Worm (Caenorhabditis elegans) whole organism, young adult: ENCODE results near the gene cdc-48.1.

ENCODE experiments used
- B0035.1 ChIP-seq: sonication (generic microtip); optimal IDR thresholded peaks from 2 replicates; lab custom pipeline; 2016; ENCODE audit warnings: missing genetic modification characterization, mild to moderate bottlenecking, missing compliant biosample characterization, missing genotype, missing genetic modification reagents
- C06A6.2 ChIP-seq: fragments of 200-800 bp; sonication (Bioruptor generic); conservative IDR thresholded peaks from 2 replicates; pipeline ENCODE4 v1.3.6; 2022; ENCODE audit warnings: missing genetic modification characterization, missing compliant biosample characterization
- C17E4.6 ChIP-seq: fragments of 200-800 bp; sonication (Bioruptor generic); IDR thresholded peaks from 2 replicates; pipeline ENCODE4 v1.3.6; 2022; ENCODE audit warnings: missing genetic modification reagents, missing genetic modification characterization, missing compliant biosample characterization
- F37B4.10 ChIP-seq: fragments of 200-800 bp; sonication (Bioruptor generic); IDR thresholded peaks from 2 replicates; pipeline ENCODE4 v1.3.6; 2022; ENCODE audit warnings: missing genetic modification characterization, missing compliant biosample characterization
- F39B2.1 ChIP-seq: fragments of 200-800 bp; sonication (Bioruptor generic); IDR thresholded peaks from 2 replicates; pipeline ENCODE4 v1.3.6; 2022; ENCODE audit warnings: missing genetic modification reagents, missing genetic modification characterization, missing compliant biosample characterization
- F49E8.2 ChIP-seq: sonication (generic microtip); optimal IDR thresholded peaks from 3 replicates; lab custom pipeline; 2017; ENCODE audit warnings: missing genetic modification characterization, mild to moderate bottlenecking, missing compliant biosample characterization, antibody characterized with exemption, moderate library complexity; ENCODE audit not compliant: insufficient read depth
- F57C9.4 ChIP-seq: sonication (generic microtip); optimal IDR thresholded peaks from 2 replicates; lab custom pipeline; 2017; ENCODE audit warnings: mild to moderate bottlenecking, missing genetic modification characterization, missing compliant biosample characterization
- K11D2.4 ChIP-seq: fragments of 200-800 bp; sonication (Bioruptor generic); IDR thresholded peaks from 2 replicates; pipeline ENCODE4 v1.3.6; 2022; ENCODE audit warnings: missing genetic modification reagents, missing genetic modification characterization, missing compliant biosample characterization
- T07F8.4 ChIP-seq: sonication (generic microtip); optimal IDR thresholded peaks from 2 replicates; lab custom pipeline; 2016; ENCODE audit warnings: mild to moderate bottlenecking, missing genetic modification characterization, moderate library complexity, missing compliant biosample characterization
- Y53G8AR.9 ChIP-seq: fragments of 200-800 bp; sonication (Bioruptor generic); conservative IDR thresholded peaks from 2 replicates; pipeline ENCODE4 v1.3.6; 2022; ENCODE audit warnings: missing genetic modification reagents, missing genetic modification characterization, missing compliant biosample characterization
- Y95B8A.8 ChIP-seq: fragments of 200-800 bp; sonication (Bioruptor generic); IDR thresholded peaks from 2 replicates; pipeline ENCODE4 v1.3.6; 2022; ENCODE audit warnings: missing genetic modification reagents, missing genetic modification characterization, missing compliant biosample characterization
- akir-1 ChIP-seq: fragments of 200-800 bp; sonication (Bioruptor generic); optimal IDR thresholded peaks from 2 replicates; lab custom pipeline; 2018; ENCODE audit warnings: mild to moderate bottlenecking, missing genetic modification characterization, moderate library complexity, missing compliant biosample characterization
- aptf-3 ChIP-seq: fragments of 200-800 bp; sonication (Bioruptor generic); IDR thresholded peaks from 2 replicates; pipeline ENCODE4 v1.3.6; 2022; ENCODE audit warnings: missing genetic modification characterization, missing compliant biosample characterization
- atf-7 ChIP-seq: sonication (generic microtip); optimal IDR thresholded peaks from 2 replicates; lab custom pipeline; 2017; ENCODE audit warnings: mild to moderate bottlenecking, missing genetic modification characterization, missing compliant biosample characterization
- bed-1 ChIP-seq: fragments of 200-800 bp; sonication (Bioruptor generic); IDR thresholded peaks from 2 replicates; pipeline ENCODE4 v1.3.6; 2022; ENCODE audit warnings: missing genetic modification reagents, missing genetic modification characterization, missing compliant biosample characterization
- cebp-2 ChIP-seq: fragments of 200-800 bp; sonication (Bioruptor generic); IDR thresholded peaks from 2 replicates; pipeline ENCODE4 v1.3.6; 2022; ENCODE audit warnings: missing genetic modification characterization, missing compliant biosample characterization
- ceh-100 ChIP-seq: fragments of 200-800 bp; sonication (Bioruptor generic); IDR thresholded peaks from 2 replicates; pipeline ENCODE4 v1.3.6; 2022; ENCODE audit warnings: missing genetic modification reagents, missing genetic modification characterization, missing compliant biosample characterization
- ceh-91 ChIP-seq: fragments of 200-800 bp; sonication (Bioruptor generic); IDR thresholded peaks from 2 replicates; pipeline ENCODE4 v1.3.6; 2022; ENCODE audit warnings: missing genetic modification reagents, missing genetic modification characterization, missing compliant biosample characterization
- chd-7 ChIP-seq: sonication (generic microtip); optimal IDR thresholded peaks from 2 replicates; lab custom pipeline; 2016; ENCODE audit warnings: mild to moderate bottlenecking, missing genetic modification characterization, moderate library complexity, missing compliant biosample characterization
- dox-1 ChIP-seq: fragments of 200-800 bp; sonication (Bioruptor generic); IDR thresholded peaks from 2 replicates; pipeline ENCODE4 v1.3.6; 2022; ENCODE audit warnings: missing genetic modification reagents, missing genetic modification characterization, missing compliant biosample characterization
- dpff-1 ChIP-seq: sonication (generic microtip); optimal IDR thresholded peaks from 2 replicates; lab custom pipeline; 2017; ENCODE audit warnings: mild to moderate bottlenecking, missing genetic modification characterization, missing compliant biosample characterization
- egl-18 ChIP-seq: fragments of 200-800 bp; sonication (Bioruptor generic); IDR thresholded peaks from 2 replicates; pipeline ENCODE4 v1.3.6; 2022; ENCODE audit warnings: missing genetic modification reagents, missing genetic modification characterization, missing compliant biosample characterization
- egl-44 ChIP-seq: fragments of 200-800 bp; sonication (Bioruptor generic); IDR thresholded peaks from 2 replicates; pipeline ENCODE4 v1.3.6; 2022; ENCODE audit warnings: missing genetic modification reagents, missing genetic modification characterization, missing compliant biosample characterization
- ekl-4 ChIP-seq: fragments of 200-800 bp; sonication (Bioruptor generic); IDR thresholded peaks from 2 replicates; pipeline ENCODE4 v1.3.6; 2022; ENCODE audit warnings: missing genetic modification reagents, missing genetic modification characterization, missing compliant biosample characterization
- fkh-3 ChIP-seq: sonication (generic microtip); optimal IDR thresholded peaks from 2 replicates; lab custom pipeline; 2016; ENCODE audit warnings: mild to moderate bottlenecking, missing genetic modification characterization, missing compliant biosample characterization
- hlh-12 ChIP-seq: sonication (generic microtip); optimal IDR thresholded peaks from 2 replicates; lab custom pipeline; 2016; ENCODE audit warnings: missing genetic modification characterization, missing compliant biosample characterization
- hmg-1.2 ChIP-seq: fragments of 200-800 bp; sonication (Bioruptor generic); IDR thresholded peaks from 2 replicates; pipeline ENCODE4 v1.3.6; 2022; ENCODE audit warnings: missing genetic modification reagents, missing genetic modification characterization, missing compliant biosample characterization
- lin-54 ChIP-seq: fragments of 200-800 bp; sonication (Bioruptor generic); optimal IDR thresholded peaks from 2 replicates; lab custom pipeline; 2018; ENCODE audit warnings: mild to moderate bottlenecking, missing genetic modification characterization, missing compliant biosample characterization
- madf-10 ChIP-seq: sonication (generic microtip); optimal IDR thresholded peaks from 2 replicates; lab custom pipeline; 2016; ENCODE audit warnings: mild to moderate bottlenecking, missing genetic modification characterization, missing compliant biosample characterization
- madf-3 ChIP-seq: fragments of 200-800 bp; sonication (Bioruptor generic); IDR thresholded peaks from 2 replicates; pipeline ENCODE4 v1.3.6; 2022; ENCODE audit warnings: missing genetic modification reagents, missing genetic modification characterization, missing compliant biosample characterization
- madf-8 ChIP-seq: fragments of 200-800 bp; sonication (Bioruptor generic); conservative IDR thresholded peaks from 2 replicates; pipeline ENCODE4 v1.3.6; 2022; ENCODE audit warnings: missing genetic modification reagents, missing genetic modification characterization, missing compliant biosample characterization
- mcd-1 ChIP-seq: fragments of 200-800 bp; sonication (Bioruptor generic); IDR thresholded peaks from 2 replicates; pipeline ENCODE4 v1.3.6; 2022; ENCODE audit warnings: missing genetic modification reagents, missing genetic modification characterization, missing compliant biosample characterization
- nfya-1 ChIP-seq: sonication (generic microtip); optimal IDR thresholded peaks from 2 replicates; lab custom pipeline; 2017; ENCODE audit warnings: antibody characterized with exemption, missing compliant biosample characterization, missing genetic modification characterization, borderline replicate concordance; ENCODE audit not compliant: insufficient read depth
- nfyb-1 ChIP-seq: fragments of 200-800 bp; sonication (Bioruptor generic); IDR thresholded peaks from 2 replicates; pipeline ENCODE4 v1.3.6; 2022; ENCODE audit warnings: missing genetic modification reagents, missing genetic modification characterization, missing compliant biosample characterization
- nhr-120 ChIP-seq: fragments of 200-800 bp; sonication (Bioruptor generic); IDR thresholded peaks from 2 replicates; pipeline ENCODE4 v1.3.6; 2022; ENCODE audit warnings: missing genetic modification characterization, missing compliant biosample characterization
- nhr-27 ChIP-seq: fragments of 200-800 bp; sonication (Bioruptor generic); optimal IDR thresholded peaks from 2 replicates; lab custom pipeline; 2018; ENCODE audit warnings: mild to moderate bottlenecking, missing genetic modification characterization, moderate library complexity, missing compliant biosample characterization
- nhr-90 ChIP-seq: sonication (generic microtip); optimal IDR thresholded peaks from 2 replicates; lab custom pipeline; 2016; ENCODE audit warnings: missing genotype, mild to moderate bottlenecking, missing genetic modification characterization, missing compliant biosample characterization
- rpc-1 ChIP-seq, 2 experiments: fragments of 150-350 bp in 1 of 2; sonication (generic microtip) in 1 of 2; optimal IDR thresholded peaks; 2 replicates each; lab custom pipeline; 2014 to 2018; ENCODE audit warnings: missing biosample characterization in 1 of 2, missing genetic modification characterization in 1 of 2, missing genetic modification reagents in 1 of 2, missing genotype in 1 of 2
- sdz-38 ChIP-seq: sonication (generic microtip); optimal IDR thresholded peaks from 2 replicates; lab custom pipeline; 2016; ENCODE audit warnings: missing genotype, missing genetic modification characterization, missing compliant biosample characterization
- snpc-1.1 ChIP-seq: sonication (generic microtip); optimal IDR thresholded peaks from 2 replicates; lab custom pipeline; 2017; ENCODE audit warnings: missing genetic modification characterization, mild to moderate bottlenecking, missing compliant biosample characterization, antibody characterized with exemption, moderate library complexity, missing genotype, missing genetic modification reagents; ENCODE audit not compliant: insufficient read depth
- snpc-3.4 ChIP-seq: sonication (generic microtip); optimal IDR thresholded peaks from 2 replicates; lab custom pipeline; 2017; ENCODE audit warnings: missing genetic modification characterization, mild to moderate bottlenecking, missing compliant biosample characterization, antibody characterized with exemption, moderate library complexity, missing genotype, missing genetic modification reagents
- somi-1 ChIP-seq: fragments of 200-800 bp; sonication (Bioruptor generic); optimal IDR thresholded peaks from 2 replicates; lab custom pipeline; 2018; ENCODE audit warnings: mild to moderate bottlenecking, missing genetic modification characterization, missing compliant biosample characterization
- zfh-2 ChIP-seq: fragments of 200-800 bp; sonication (Bioruptor generic); conservative IDR thresholded peaks from 2 replicates; pipeline ENCODE4 v1.3.6; 2022; ENCODE audit warnings: missing genetic modification reagents, missing genetic modification characterization, missing compliant biosample characterization
- zim-3 ChIP-seq: sonication (generic microtip); optimal IDR thresholded peaks from 2 replicates; lab custom pipeline; 2017; ENCODE audit warnings: mild to moderate bottlenecking, missing genetic modification characterization, moderate library complexity, missing compliant biosample characterization
- ztf-25 ChIP-seq: fragments of 200-800 bp; sonication (Bioruptor generic); IDR thresholded peaks from 2 replicates; pipeline ENCODE4 v1.3.6; 2022; ENCODE audit warnings: missing genetic modification reagents, missing genetic modification characterization, missing compliant biosample characterization
- ztf-26 ChIP-seq: sonication (generic microtip); optimal IDR thresholded peaks from 2 replicates; lab custom pipeline; 2017; ENCODE audit warnings: missing genetic modification characterization, missing compliant biosample characterization
- ztf-28 ChIP-seq: fragments of 200-800 bp; sonication (Bioruptor generic); IDR thresholded peaks from 2 replicates; pipeline ENCODE4 v1.3.6; 2022; ENCODE audit warnings: missing genetic modification reagents, missing genetic modification characterization, missing compliant biosample characterization
- ztf-3 ChIP-seq: fragments of 200-800 bp; sonication (Bioruptor generic); optimal IDR thresholded peaks from 2 replicates; lab custom pipeline; 2018; ENCODE audit warnings: mild to moderate bottlenecking, missing genetic modification characterization, missing compliant biosample characterization

Gene cdc-48.1

ce11 chrII:10547311-10547710, 15.9 kb downstream of the cdc-48.1 start:
- peak; percentile 70 for TF ChIP-seq nfyb-1
- no peak for TF ChIP-seq madf-3
- 0 out of 2 replicates have a peak, but pooled peaks have one; percentile 12 for TF ChIP-seq Y53G8AR.9
- peak; percentile 21; the same call in 1 of the 2 replicates for TF ChIP-seq hmg-1.2
- TF ChIP-seq ztf-25, result no peak
- TF ChIP-seq dpff-1 (tag; lab: Kevin White, UChicago), result peak; percentile 59
- no peak for TF ChIP-seq F49E8.2 (tag; lab: Kevin White, UChicago)
- TF ChIP-seq nhr-27 (tag; lab: Kevin White, UChicago), result no peak
- TF ChIP-seq somi-1 (GFP tag; lab: Kevin White, UChicago), result peak; percentile 50
- TF ChIP-seq F37B4.10, result no peak
- no peak for TF ChIP-seq sdz-38 (tag; lab: Kevin White, UChicago)
- TF ChIP-seq egl-44 (GFP tag; lab: Robert Waterston, UW), result peak; percentile 19; the same call in 1 of the 2 replicates
- no peak for TF ChIP-seq ceh-100 (GFP tag; lab: Robert Waterston, UW)
- peak; percentile 77 for TF ChIP-seq atf-7 (tag; lab: Kevin White, UChicago)
- TF ChIP-seq ekl-4 (GFP tag; lab: Robert Waterston, UW), result peak; percentile 50; the same call in 1 of the 2 replicates
- peak; percentile 40 for TF ChIP-seq zim-3 (tag; lab: Kevin White, UChicago)
- no peak for TF ChIP-seq ceh-91
- peak; percentile 80 for TF ChIP-seq ztf-26 (tag; lab: Kevin White, UChicago)
- TF ChIP-seq K11D2.4, result peak; percentile 63; the same call in 1 of the 2 replicates
- peak; percentile 5 for TF ChIP-seq madf-10 (tag; lab: Kevin White, UChicago)
- TF ChIP-seq bed-1 (GFP tag; lab: Robert Waterston, UW), result 0 out of 2 replicates have a peak, but pooled peaks have one; percentile 11
- peak; percentile 62 for TF ChIP-seq fkh-3
- no peak for TF ChIP-seq madf-8 (GFP tag; lab: Robert Waterston, UW)
- peak; percentile 77; the same call in 1 of the 2 replicates for TF ChIP-seq Y95B8A.8 (GFP tag; lab: Robert Waterston, UW)
- no peak for TF ChIP-seq lin-54 (GFP tag; lab: Kevin White, UChicago)
- TF ChIP-seq aptf-3, result no peak; the same call in 1 of the 2 replicates
- TF ChIP-seq nfya-1, result no peak
- no peak for TF ChIP-seq hlh-12 (tag; lab: Kevin White, UChicago)
- no peak for TF ChIP-seq snpc-1.1 (tag; lab: Kevin White, UChicago)
- peak; percentile 35 for TF ChIP-seq ztf-3 (GFP tag; lab: Kevin White, UChicago)
- TF ChIP-seq nhr-120 (GFP tag; lab: Robert Waterston, UW), result 0 out of 2 replicates have a peak, but pooled peaks have one; percentile 23
- TF ChIP-seq snpc-3.4, result no peak
- TF ChIP-seq F57C9.4 (tag; lab: Kevin White, UChicago), result peak; percentile 22
- peak; percentile 6; the same call in 1 of the 2 replicates for TF ChIP-seq C17E4.6 (GFP tag; lab: Robert Waterston, UW)
- TF ChIP-seq dox-1 (GFP tag; lab: Robert Waterston, UW), result peak; percentile 49
- TF ChIP-seq cebp-2, result 0 out of 2 replicates have a peak, but pooled peaks have one; percentile 82
- peak; percentile 51 for TF ChIP-seq chd-7
- TF ChIP-seq mcd-1 (GFP tag; lab: Robert Waterston, UW), result peak; percentile 51
- TF ChIP-seq nhr-90 (tag; lab: Kevin White, UChicago), result no peak
- peak; percentile 6; the same call in 1 of the 2 replicates for TF ChIP-seq F39B2.1 (GFP tag; lab: Robert Waterston, UW)
- peak; percentile 64 for TF ChIP-seq C06A6.2 (GFP tag; lab: Robert Waterston, UW)
- TF ChIP-seq ztf-28 (GFP tag; lab: Robert Waterston, UW), result peak; percentile 66; the same call in 1 of the 2 replicates
- peak; percentile 6 for TF ChIP-seq T07F8.4
- TF ChIP-seq egl-18 (GFP tag; lab: Robert Waterston, UW), result no peak
- TF ChIP-seq zfh-2 (GFP tag; lab: Robert Waterston, UW), result peak; percentile 95
- TF ChIP-seq rpc-1 (optimal IDR thresholded peaks at IDR 0.05; lab: Kevin White, UChicago), result no peak
- no peak for TF ChIP-seq rpc-1 (tag; optimal IDR thresholded peaks at IDR 0.05; lab: Kevin White, UChicago)
- TF ChIP-seq akir-1, result no peak
- TF ChIP-seq B0035.1 (tag; lab: Kevin White, UChicago), result no peak
